Fruit fly (Drosophila melanogaster) whole organism, adult: Measurements from ENCODE around the gene snRNP-U1-70K.

Source experiments
- CG11617 ChIP-seq: fragments of 200-800 bp; sonication (Bioruptor generic); optimal IDR thresholded peaks from 2 replicates; lab custom pipeline; 2017; ENCODE audit warnings: mild to moderate bottlenecking, missing biosample characterization, missing genetic modification reagents, missing genetic modification characterization
- CG1620 ChIP-seq: fragments of 200-800 bp; sonication (Bioruptor generic); optimal IDR thresholded peaks from 2 replicates; lab custom pipeline; 2016; ENCODE audit warnings: missing biosample characterization, missing genetic modification characterization
- Clk ChIP-seq: fragments of 200-800 bp; sonication (Bioruptor generic); optimal IDR thresholded peaks from 2 replicates; lab custom pipeline; 2017; ENCODE audit warnings: missing biosample characterization, missing genetic modification characterization
- Crg-1 ChIP-seq: fragments of 200-800 bp; sonication (Bioruptor generic); optimal IDR thresholded peaks from 2 replicates; lab custom pipeline; 2016; ENCODE audit warnings: missing biosample characterization, missing genetic modification characterization
- cic ChIP-seq: fragments of 200-800 bp; sonication (Bioruptor generic); optimal IDR thresholded peaks from 2 replicates; lab custom pipeline; 2017; ENCODE audit warnings: missing biosample characterization, mild to moderate bottlenecking, missing genetic modification characterization, moderate library complexity
- pad ChIP-seq: fragments of 200-800 bp; sonication (Bioruptor generic); optimal IDR thresholded peaks from 3 replicates; lab custom pipeline; 2017; ENCODE audit warnings: missing biosample characterization, missing genetic modification characterization, mild to moderate bottlenecking, moderate library complexity, missing genetic modification reagents

dm6 chr2L:6922091-6922753 is 49.3 kb downstream of the snRNP-U1-70K start:
- no peak for TF ChIP-seq Clk (GFP tag; lab: Kevin White, UChicago)
- TF ChIP-seq Crg-1 (GFP tag; lab: Kevin White, UChicago) = no peak
- peak; percentile 53 for TF ChIP-seq pad (GFP tag; lab: Kevin White, UChicago)
- TF ChIP-seq CG11617 = no peak
- no peak for TF ChIP-seq CG1620 (GFP tag; lab: Kevin White, UChicago)
- TF ChIP-seq cic (GFP tag; lab: Kevin White, UChicago) = peak; percentile 84
